Worm (Caenorhabditis elegans) whole organism, L4 larva: ENCODE measurements around the gene gbb-2.

Experiments used
- D1046.2 ChIP-seq: fragments of 200-800 bp; sonication (Bioruptor generic); IDR thresholded peaks from 2 replicates; pipeline ENCODE4 v1.3.6; 2022; ENCODE audit warnings: missing genetic modification characterization, missing compliant biosample characterization
- F49E8.2 ChIP-seq: sonication (generic microtip); optimal IDR thresholded peaks from 2 replicates; lab custom pipeline; 2016; ENCODE audit warnings: missing compliant biosample characterization, mild to moderate bottlenecking, missing genetic modification characterization, borderline replicate concordance
- T20F7.1 ChIP-seq: fragments of 200-800 bp; sonication (Bioruptor generic); optimal IDR thresholded peaks from 2 replicates; lab custom pipeline; 2018; ENCODE audit warnings: mild to moderate bottlenecking, missing genetic modification characterization, missing compliant biosample characterization
- Y48G9A.11 ChIP-seq: fragments of 200-800 bp; sonication (Bioruptor generic); IDR thresholded peaks from 2 replicates; pipeline ENCODE4 v1.3.6; 2022; ENCODE audit warnings: missing genetic modification reagents, missing genetic modification characterization, missing compliant biosample characterization
- Y75B8A.6 ChIP-seq: fragments of 200-800 bp; sonication (Bioruptor generic); IDR thresholded peaks from 2 replicates; pipeline ENCODE4 v1.3.6; 2022; ENCODE audit warnings: missing genetic modification reagents, missing genetic modification characterization, missing compliant biosample characterization
- ZK337.2 ChIP-seq: fragments of 200-800 bp; sonication (Bioruptor generic); IDR thresholded peaks from 2 replicates; pipeline ENCODE4 v1.3.6; 2022; ENCODE audit warnings: missing genetic modification reagents, missing genetic modification characterization, missing compliant biosample characterization
- ZK546.5 ChIP-seq, 2 experiments: sonication (generic microtip); optimal IDR thresholded peaks; 2 replicates each; lab custom pipeline; 2017; ENCODE audit warnings: missing biosample characterization in 2 of 2, missing genetic modification characterization in 2 of 2
- aha-1 ChIP-seq: fragments of 150-350 bp; peaks from one replicate; lab custom pipeline; 2014; ENCODE audit warnings: missing biosample characterization, missing genetic modification characterization
- ama-1 ChIP-seq: fragments of 150-350 bp; optimal IDR thresholded peaks from 2 replicates; lab custom pipeline; 2014; ENCODE audit warnings: inconsistent platforms, mixed read lengths
- attf-4 ChIP-seq: sonication (generic microtip); optimal IDR thresholded peaks from 3 replicates; lab custom pipeline; 2017; ENCODE audit warnings: missing biosample characterization, missing genetic modification characterization
- ceh-28 ChIP-seq: fragments of 150-350 bp; optimal IDR thresholded peaks from 2 replicates; lab custom pipeline; 2014; ENCODE audit warnings: missing biosample characterization, missing genetic modification reagents, missing genetic modification characterization
- ceh-32 ChIP-seq: sonication (generic microtip); optimal IDR thresholded peaks from 2 replicates; lab custom pipeline; 2016; ENCODE audit warnings: mild to moderate bottlenecking, missing genetic modification characterization, missing compliant biosample characterization; ENCODE audit not compliant: poor library complexity
- ceh-82 ChIP-seq: sonication (generic microtip); optimal IDR thresholded peaks from 2 replicates; lab custom pipeline; 2017; ENCODE audit warnings: missing biosample characterization, missing genetic modification characterization
- ctbp-1 ChIP-seq: fragments of 200-800 bp; sonication (Bioruptor generic); IDR thresholded peaks from 2 replicates; pipeline ENCODE4 v1.3.6; 2022; ENCODE audit warnings: missing genetic modification reagents, missing genetic modification characterization, missing compliant biosample characterization
- daf-16 ChIP-seq, 3 experiments: sonication (generic microtip); optimal IDR thresholded peaks; 2 replicates each; lab custom pipeline; 2016 to 2017; ENCODE audit warnings: missing genetic modification characterization in 3 of 3, missing genetic modification reagents in 3 of 3, mild to moderate bottlenecking in 2 of 3, missing compliant biosample characterization in 2 of 3, missing biosample characterization in 1 of 3, moderate library complexity in 1 of 3
- dmd-6 ChIP-seq: fragments of 200-800 bp; sonication (Bioruptor generic); IDR thresholded peaks from 2 replicates; pipeline ENCODE4 v1.3.6; 2022; ENCODE audit warnings: missing genetic modification reagents, missing genetic modification characterization, missing compliant biosample characterization
- duxl-1 ChIP-seq: sonication (generic microtip); optimal IDR thresholded peaks from 2 replicates; lab custom pipeline; 2016; ENCODE audit warnings: mild to moderate bottlenecking, missing genetic modification characterization, moderate library complexity, missing compliant biosample characterization; ENCODE audit not compliant: poor library complexity
- dve-1 ChIP-seq: sonication (generic microtip); optimal IDR thresholded peaks from 2 replicates; lab custom pipeline; 2017; ENCODE audit warnings: antibody characterized with exemption, mild to moderate bottlenecking, missing genetic modification characterization, missing compliant biosample characterization; ENCODE audit not compliant: insufficient read depth
- egl-43 ChIP-seq: fragments of 200-800 bp; sonication (Bioruptor generic); IDR thresholded peaks from 2 replicates; pipeline ENCODE4 v1.3.6; 2022; ENCODE audit warnings: missing genetic modification reagents, missing genetic modification characterization, missing compliant biosample characterization
- fkh-10 ChIP-seq: fragments of 150-350 bp; optimal IDR thresholded peaks from 2 replicates; lab custom pipeline; 2014; ENCODE audit warnings: missing biosample characterization, missing genetic modification reagents, missing genetic modification characterization
- hlh-11 ChIP-seq: fragments of 200-800 bp; sonication (Bioruptor generic); optimal IDR thresholded peaks from 2 replicates; lab custom pipeline; 2018; ENCODE audit warnings: mild to moderate bottlenecking, missing genetic modification characterization, missing compliant biosample characterization
- hlh-30 ChIP-seq: sonication (generic microtip); optimal IDR thresholded peaks from 2 replicates; lab custom pipeline; 2017; ENCODE audit warnings: antibody characterized with exemption, mild to moderate bottlenecking, missing genetic modification characterization, missing compliant biosample characterization; ENCODE audit not compliant: insufficient read depth
- jun-1 ChIP-seq: fragments of 150-350 bp; optimal IDR thresholded peaks from 2 replicates; lab custom pipeline; 2014; ENCODE audit warnings: missing biosample characterization, missing genetic modification reagents, missing genetic modification characterization
- lin-13 ChIP-seq: fragments of 150-350 bp; optimal IDR thresholded peaks from 2 replicates; lab custom pipeline; 2014; ENCODE audit warnings: missing biosample characterization, missing genetic modification reagents, missing genetic modification characterization
- lin-15B ChIP-seq: fragments of 150-350 bp; sonication (generic microtip); optimal IDR thresholded peaks from 3 replicates; lab custom pipeline; 2014; ENCODE audit warnings: missing biosample characterization, missing genetic modification characterization
- lsy-2 ChIP-seq, 2 experiments: fragments of 150-350 bp in 1 of 2; sonication (generic microtip) in 1 of 2; optimal IDR thresholded peaks; 2 replicates each; lab custom pipeline; 2014 to 2017; ENCODE audit warnings: missing biosample characterization in 2 of 2, missing genetic modification characterization in 2 of 2
- mdl-1 ChIP-seq, 2 experiments: fragments of 150-350 bp in 1 of 2; sonication (generic microtip) in 1 of 2; optimal IDR thresholded peaks; 2 replicates each; lab custom pipeline; 2014 to 2017; ENCODE audit warnings: missing biosample characterization in 2 of 2, missing genetic modification characterization in 2 of 2
- mdt-29 ChIP-seq: fragments of 200-800 bp; sonication (Bioruptor generic); IDR thresholded peaks from 2 replicates; pipeline ENCODE4 v1.3.6; 2022; ENCODE audit warnings: missing genetic modification reagents, missing genetic modification characterization, missing compliant biosample characterization
- mxl-3 ChIP-seq: fragments of 200-800 bp; sonication (Bioruptor generic); optimal IDR thresholded peaks from 2 replicates; lab custom pipeline; 2018; ENCODE audit warnings: mild to moderate bottlenecking, missing genetic modification characterization, missing compliant biosample characterization
- nhr-10 ChIP-seq: fragments of 150-350 bp; optimal IDR thresholded peaks from 2 replicates; lab custom pipeline; 2014; ENCODE audit warnings: missing biosample characterization, missing genetic modification characterization
- nhr-102 ChIP-seq: sonication (generic microtip); optimal IDR thresholded peaks from 2 replicates; lab custom pipeline; 2016; ENCODE audit warnings: mild to moderate bottlenecking, missing genetic modification characterization, moderate library complexity, missing compliant biosample characterization
- nhr-11 ChIP-seq: fragments of 150-350 bp; optimal IDR thresholded peaks from 2 replicates; lab custom pipeline; 2014; ENCODE audit warnings: missing biosample characterization, missing genetic modification characterization
- nhr-25 ChIP-seq: sonication (generic microtip); optimal IDR thresholded peaks from 2 replicates; lab custom pipeline; 2017; ENCODE audit warnings: missing genetic modification characterization, mild to moderate bottlenecking, missing compliant biosample characterization, antibody characterized with exemption, moderate library complexity, borderline replicate concordance; ENCODE audit not compliant: insufficient read depth
- nhr-28 ChIP-seq: fragments of 150-350 bp; optimal IDR thresholded peaks from 2 replicates; lab custom pipeline; 2014; ENCODE audit warnings: missing biosample characterization, missing genetic modification characterization
- nhr-41 ChIP-seq: fragments of 200-800 bp; sonication (Bioruptor generic); IDR thresholded peaks from 2 replicates; pipeline ENCODE4 v1.3.6; 2022; ENCODE audit warnings: missing genetic modification reagents, missing genetic modification characterization, missing compliant biosample characterization
- nhr-48 ChIP-seq: sonication (generic microtip); optimal IDR thresholded peaks from 2 replicates; lab custom pipeline; 2016; ENCODE audit warnings: mild to moderate bottlenecking, missing genetic modification characterization, missing compliant biosample characterization
- nhr-6 ChIP-seq: fragments of 150-350 bp; optimal IDR thresholded peaks from 2 replicates; lab custom pipeline; 2014; ENCODE audit warnings: missing biosample characterization, missing genetic modification characterization
- pha-4 ChIP-seq, 2 experiments: fragments of 150-350 bp in 1 of 2; fragments of 200-800 bp in 1 of 2; sonication (Bioruptor generic) in 1 of 2; IDR thresholded peaks in 1 of 2; optimal IDR thresholded peaks in 1 of 2; 2 replicates each; pipeline versions ENCODE4 v1.3.6 to Lab custom; 2014 to 2022; ENCODE audit warnings: missing genetic modification characterization in 2 of 2, missing genetic modification reagents in 2 of 2, missing biosample characterization in 1 of 2, missing compliant biosample characterization in 1 of 2
- saeg-2 ChIP-seq: fragments of 200-800 bp; sonication (Bioruptor generic); IDR thresholded peaks from 2 replicates; pipeline ENCODE4 v1.3.6; 2022; ENCODE audit warnings: missing genetic modification reagents, missing genetic modification characterization, missing compliant biosample characterization
- snpc-1.2 ChIP-seq: fragments of 200-800 bp; sonication (Bioruptor generic); IDR thresholded peaks from 2 replicates; pipeline ENCODE4 v1.3.6; 2022; ENCODE audit warnings: missing genetic modification reagents, missing genetic modification characterization, missing compliant biosample characterization
- snpc-4 ChIP-seq: fragments of 150-350 bp; optimal IDR thresholded peaks from 2 replicates; lab custom pipeline; 2014; ENCODE audit warnings: missing biosample characterization, missing genetic modification characterization
- tag-97 ChIP-seq: fragments of 200-800 bp; sonication (Bioruptor generic); IDR thresholded peaks from 2 replicates; pipeline ENCODE4 v1.3.6; 2022; ENCODE audit warnings: missing genetic modification characterization, missing compliant biosample characterization
- tra-1 ChIP-seq: fragments of 200-800 bp; sonication (Bioruptor generic); IDR thresholded peaks from 2 replicates; pipeline ENCODE4 v1.3.6; 2022; ENCODE audit warnings: missing genetic modification reagents, missing genetic modification characterization, missing compliant biosample characterization
- zag-1 ChIP-seq: fragments of 150-350 bp; optimal IDR thresholded peaks from 2 replicates; lab custom pipeline; 2014; ENCODE audit warnings: missing biosample characterization, missing genetic modification characterization
- zfp-2 ChIP-seq: sonication (generic microtip); optimal IDR thresholded peaks from 2 replicates; lab custom pipeline; 2016; ENCODE audit warnings: mild to moderate bottlenecking, missing genetic modification characterization, missing compliant biosample characterization

gbb-2 gene

DNA sequence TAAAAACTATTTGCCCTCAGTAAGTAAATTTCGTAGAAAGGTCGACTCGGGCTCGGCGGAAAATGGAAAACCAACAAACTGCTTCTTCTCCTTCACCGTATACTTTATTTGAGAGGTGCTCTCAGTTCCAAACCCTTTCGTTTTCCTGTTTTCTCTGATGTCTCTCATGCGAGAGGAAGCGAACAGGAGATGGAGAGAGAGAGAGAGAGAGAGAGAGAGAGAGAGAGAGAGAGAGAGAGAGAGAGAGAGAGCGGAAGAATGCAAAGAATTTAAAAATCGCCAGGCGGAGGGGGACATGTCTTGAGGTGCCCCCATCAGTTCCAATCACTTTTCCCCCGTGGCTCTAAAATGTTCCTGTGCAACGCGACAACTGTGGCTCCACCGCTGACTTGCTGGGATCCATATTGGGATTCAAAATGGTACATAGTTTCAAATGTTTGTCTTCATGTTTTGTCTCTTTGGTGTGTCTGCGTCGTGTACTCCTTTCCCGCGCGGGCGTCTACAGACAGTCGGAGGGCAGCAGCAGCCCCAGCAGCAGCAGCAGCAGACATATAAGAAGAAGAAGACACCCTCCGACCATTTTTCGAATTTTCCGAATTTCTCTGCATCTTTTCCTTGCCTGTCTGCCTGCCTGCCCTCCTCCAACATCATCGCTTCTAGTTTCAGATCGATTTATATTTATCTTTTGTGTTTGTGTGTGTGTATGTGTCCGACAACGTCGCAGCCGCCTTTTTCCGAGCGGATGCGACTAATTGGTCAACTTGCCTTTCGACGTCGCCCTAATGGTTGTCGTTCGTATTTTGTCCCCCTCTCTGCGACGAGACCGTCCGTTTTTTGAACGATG, 52.0 kb downstream of the gbb-2 start, which contains the start of gene R08C7.11 (continued):
- TF ChIP-seq daf-16 (GFP tag; optimal IDR thresholded peaks at IDR 0.05; lab: Kevin White, UChicago) (no peak), daf-16 (tag; optimal IDR thresholded peaks at IDR 0.05; lab: Kevin White, UChicago) (peak; percentile 5), dmd-6 (GFP tag; lab: Robert Waterston, UW) (no peak), nhr-11 (tag; lab: Kevin White, UChicago) (no peak), tra-1 (GFP tag; lab: Robert Waterston, UW) (no peak), hlh-30 (tag; lab: Kevin White, UChicago) (peak; percentile 6), Y48G9A.11 (GFP tag; lab: Robert Waterston, UW) (no peak), ceh-32 (no peak), lin-13 (GFP tag; lab: Kevin White, UChicago) (no peak), aha-1 (tag; lab: Kevin White, UChicago) (peak; percentile 86), T20F7.1 (GFP tag; lab: Kevin White, UChicago) (no peak), jun-1 (tag; lab: Kevin White, UChicago) (no peak), ZK546.5 (tag; optimal IDR thresholded peaks at IDR 0.05; lab: Kevin White, UChicago) (no peak), tag-97 (GFP tag; lab: Robert Waterston, UW) (no peak), nhr-10 (tag; lab: Kevin White, UChicago) (no peak), pha-4 (GFP tag; IDR thresholded peaks at IDR 0.05; lab: Robert Waterston, UW) (peak; percentile 24; the same call in 1 of the 2 replicates), pha-4 (tag; optimal IDR thresholded peaks at IDR 0.05; lab: Kevin White, UChicago) (no peak), F49E8.2 (tag; lab: Kevin White, UChicago) (no peak), nhr-28 (peak; percentile 65), D1046.2 (GFP tag; lab: Robert Waterston, UW) (no peak), nhr-102 (tag; lab: Kevin White, UChicago) (no peak), hlh-11 (tag; lab: Kevin White, UChicago) (peak; percentile 33), nhr-6 (tag; lab: Kevin White, UChicago) (no peak), mxl-3 (GFP tag; lab: Kevin White, UChicago) (peak; percentile 40), nhr-25 (tag; lab: Kevin White, UChicago) (no peak), zfp-2 (tag; lab: Kevin White, UChicago) (no peak), dve-1 (tag; lab: Kevin White, UChicago) (peak; percentile 21), egl-43 (GFP tag; lab: Robert Waterston, UW) (no peak), Y75B8A.6 (no peak), ctbp-1 (GFP tag; lab: Robert Waterston, UW) (no peak), nhr-48 (tag; lab: Kevin White, UChicago) (peak; percentile 20), mdl-1 (tag; optimal IDR thresholded peaks at IDR 0.05; lab: Kevin White, UChicago) (peak; percentile 7 to 38), ceh-28 (tag; lab: Kevin White, UChicago) (peak; percentile 32), ama-1 (lab: Kevin White, UChicago) (no peak), fkh-10 (GFP tag; lab: Kevin White, UChicago) (no peak), saeg-2 (GFP tag; lab: Robert Waterston, UW) (no peak), ceh-82 (no peak), nhr-41 (no peak), mdt-29 (GFP tag; lab: Robert Waterston, UW) (no peak)

- TF ChIP-seq snpc-4 (tag; lab: Kevin White, UChicago) (no peak), snpc-1.2 (GFP tag; lab: Robert Waterston, UW) (no peak), zag-1 (tag; lab: Kevin White, UChicago) (no peak), lin-15B (tag; lab: Kevin White, UChicago) (no peak), nhr-25 (tag; lab: Kevin White, UChicago) (no peak), nhr-102 (tag; lab: Kevin White, UChicago) (no peak), nhr-28 (no peak), duxl-1 (no peak), ceh-28 (tag; lab: Kevin White, UChicago) (no peak), ZK337.2 (no peak), lsy-2 (tag; optimal IDR thresholded peaks at IDR 0.05; lab: Kevin White, UChicago) (no peak), attf-4 (tag; lab: Kevin White, UChicago) (no peak)
Observed at ce11 chrIV:4451576-4451975, 55.0 kb downstream of the gbb-2 start, which contains the start of gene R08C7.1. TSS of gene R08C7.1 (plus strand) at chrIV:4451876.
